Fruit fly (Drosophila melanogaster) S2 (cell line): ENCODE results near the gene CG43138.

Source experiments
- CG8478 ChIP-seq: fragments of >200 bp; optimal IDR thresholded peaks from 2 replicates; lab custom pipeline; 2018
- CTCF ChIP-seq, 2 experiments: fragments of >200 bp; optimal IDR thresholded peaks; 2 replicates each; lab custom pipeline; 2018

Gene CG43138

DNA sequence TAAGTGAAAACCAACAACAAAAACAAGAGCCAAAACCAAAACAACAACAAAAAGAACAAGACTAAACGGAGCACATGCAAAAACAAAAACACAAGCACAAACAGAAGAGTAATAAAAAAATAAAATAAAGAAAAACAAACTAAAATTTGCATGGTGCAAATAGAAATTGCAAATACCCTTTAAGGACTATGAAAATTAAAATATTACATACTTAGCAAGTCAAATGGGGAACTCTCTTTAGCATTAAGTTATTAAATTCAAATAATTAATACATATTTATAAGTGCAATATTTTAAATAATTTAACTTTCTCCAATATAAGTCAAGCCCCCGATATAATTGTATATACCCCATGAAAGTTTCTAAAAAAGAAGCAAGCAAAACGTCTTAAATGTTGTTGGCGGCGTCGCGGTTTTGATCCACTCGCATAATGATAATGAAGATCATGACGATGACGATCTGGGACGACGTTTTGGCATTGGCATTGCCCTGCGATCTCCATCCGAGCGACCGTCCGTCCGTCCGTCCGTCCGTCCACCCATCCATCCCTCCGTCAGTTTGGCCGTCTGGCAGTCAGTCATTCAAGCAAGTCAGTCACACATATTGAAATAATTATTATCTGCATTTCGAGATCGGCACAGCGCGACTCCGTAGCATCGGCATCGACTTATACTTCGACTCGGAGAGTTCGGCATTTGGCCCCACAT lies 12.8 kb downstream of the CG43138 start:
- no peak for TF ChIP-seq CTCF (optimal IDR thresholded peaks at IDR 0.05; lab: Kevin White, UChicago)
- no peak for TF ChIP-seq CG8478 (lab: Kevin White, UChicago)

DNA sequence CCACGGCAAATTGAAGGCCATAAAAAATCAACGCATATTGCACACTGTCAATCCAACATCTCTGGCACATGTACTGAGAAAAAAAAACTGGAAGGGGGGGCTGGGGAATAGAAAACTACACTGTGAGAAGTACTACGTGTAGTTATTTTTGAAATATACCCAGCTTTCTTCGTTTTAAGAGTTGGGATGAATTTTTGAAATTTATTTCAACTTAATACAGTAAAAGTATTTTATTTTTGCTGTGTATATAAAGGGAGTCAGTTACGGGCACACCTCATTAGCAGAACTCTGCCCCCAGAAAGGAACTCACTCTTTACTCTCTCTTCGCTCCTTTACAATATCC lies 13.3 kb downstream of the CG43138 start:
- TF ChIP-seq CTCF (optimal IDR thresholded peaks at IDR 0.05; lab: Kevin White, UChicago) (no peak), CG8478 (lab: Kevin White, UChicago) (no peak)

DNA sequence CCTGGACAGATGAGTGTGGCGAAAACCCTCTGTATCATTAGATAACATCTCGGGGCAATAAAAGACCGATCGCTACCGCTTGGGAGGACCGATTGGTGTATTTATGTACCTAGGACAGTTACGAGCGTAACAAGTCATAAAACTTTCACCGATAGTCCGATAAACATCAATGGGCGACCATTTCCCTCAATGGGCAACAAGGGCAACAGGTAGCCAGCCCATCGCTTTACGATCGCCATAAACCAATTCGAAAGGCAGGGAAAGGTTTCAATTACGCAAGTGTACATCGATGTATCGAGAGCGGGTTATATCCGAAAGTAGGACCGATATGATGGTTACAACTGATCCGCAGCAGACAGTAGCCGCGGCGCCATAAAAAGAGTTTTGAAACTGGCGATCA lies 14.4 kb downstream of the CG43138 start:
- TF ChIP-seq CG8478 (lab: Kevin White, UChicago) (no peak), CTCF (optimal IDR thresholded peaks at IDR 0.05; lab: Kevin White, UChicago) (no peak)

DNA sequence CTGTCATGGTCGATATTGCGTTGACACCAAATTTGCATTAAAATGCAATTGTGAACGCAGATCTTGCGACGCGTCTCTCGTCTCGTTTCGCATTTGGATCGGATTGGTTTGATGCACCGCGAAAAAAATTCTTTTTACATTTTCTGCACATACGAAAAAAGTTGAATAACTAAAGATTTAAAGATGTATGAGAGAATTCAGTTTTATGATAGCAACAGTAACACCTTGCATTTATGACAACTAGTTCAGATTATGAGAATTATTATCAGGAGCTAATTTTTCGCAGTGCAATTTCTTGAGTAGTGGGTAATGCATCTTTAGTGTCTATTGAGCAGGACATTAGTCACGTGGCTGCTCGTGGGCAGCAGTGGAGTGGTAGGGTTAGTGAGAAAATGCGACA lies 15.8 kb downstream of the CG43138 start:
- no peak for TF ChIP-seq CG8478 (lab: Kevin White, UChicago)
- TF ChIP-seq CTCF (optimal IDR thresholded peaks at IDR 0.05; lab: Kevin White, UChicago) = no peak

DNA sequence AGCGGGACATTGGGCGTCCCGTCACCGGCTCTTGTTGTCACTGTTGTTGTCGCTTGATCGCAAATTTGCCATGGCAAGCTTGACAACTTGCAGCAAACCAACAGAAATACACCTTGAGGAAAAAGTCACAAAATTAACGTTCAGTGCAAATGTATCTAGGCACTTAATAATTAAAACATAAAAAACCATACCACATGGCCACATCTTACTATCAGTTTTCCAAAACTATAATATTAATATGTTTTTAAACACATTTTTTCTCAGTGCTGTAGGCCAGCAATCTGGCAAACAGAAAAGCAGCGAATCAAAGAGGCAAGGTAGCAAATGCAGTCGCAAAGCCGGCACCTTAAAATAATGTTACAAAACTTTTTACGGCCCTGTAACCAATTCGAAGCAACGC lies 18.3 kb downstream of the CG43138 start:
- TF ChIP-seq CTCF (optimal IDR thresholded peaks at IDR 0.05; lab: Kevin White, UChicago) (no peak), CG8478 (lab: Kevin White, UChicago) (no peak)

DNA sequence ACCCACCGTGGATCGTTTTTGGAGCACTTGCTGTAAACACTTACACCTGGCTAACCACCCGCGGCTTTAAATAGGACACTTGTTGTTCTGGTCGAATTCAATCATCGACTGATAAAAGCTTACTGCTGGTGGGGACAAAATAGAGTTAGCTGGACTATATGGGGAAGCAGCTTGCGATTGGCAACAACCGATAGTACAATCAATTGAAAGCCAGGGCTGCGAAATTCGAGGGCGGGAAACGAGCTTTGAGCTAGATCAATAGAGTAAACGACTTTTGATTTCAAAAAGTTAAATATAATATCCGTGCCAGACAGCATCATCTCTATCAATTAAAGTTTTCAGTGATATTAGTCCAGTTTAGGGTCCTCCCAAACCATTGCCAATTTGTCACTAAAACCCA lies 19.8 kb downstream of the CG43138 start, which contains the start of gene CG32719:
CG32719 (minus strand) TSS at position 101 of the 400 bp plus-strand sequence.
- no peak for TF ChIP-seq CTCF (optimal IDR thresholded peaks at IDR 0.05; lab: Kevin White, UChicago)
- no peak for TF ChIP-seq CG8478 (lab: Kevin White, UChicago)

DNA sequence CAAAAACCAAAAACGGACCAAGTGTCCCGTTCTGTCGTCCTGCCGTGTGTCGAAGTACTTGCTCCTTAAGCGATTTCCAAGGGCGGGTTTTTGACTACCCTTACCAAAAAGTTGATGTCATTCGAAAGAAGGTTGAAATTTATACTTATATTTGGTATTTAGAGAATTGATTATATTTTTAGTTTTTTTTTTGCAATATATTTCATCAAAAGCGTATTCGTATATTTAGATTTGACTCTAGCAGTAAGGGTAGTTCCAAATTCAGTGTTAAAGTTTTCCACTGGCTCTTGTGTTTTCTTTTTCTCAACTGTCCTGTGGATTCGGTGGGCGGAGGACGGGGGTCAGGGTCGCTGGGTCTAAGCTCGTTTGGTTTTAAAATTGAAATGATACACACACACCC lies 22.6 kb downstream of the CG43138 start:
- TF ChIP-seq CG8478 (lab: Kevin White, UChicago) (no peak), CTCF (optimal IDR thresholded peaks at IDR 0.05; lab: Kevin White, UChicago) (no peak)

DNA sequence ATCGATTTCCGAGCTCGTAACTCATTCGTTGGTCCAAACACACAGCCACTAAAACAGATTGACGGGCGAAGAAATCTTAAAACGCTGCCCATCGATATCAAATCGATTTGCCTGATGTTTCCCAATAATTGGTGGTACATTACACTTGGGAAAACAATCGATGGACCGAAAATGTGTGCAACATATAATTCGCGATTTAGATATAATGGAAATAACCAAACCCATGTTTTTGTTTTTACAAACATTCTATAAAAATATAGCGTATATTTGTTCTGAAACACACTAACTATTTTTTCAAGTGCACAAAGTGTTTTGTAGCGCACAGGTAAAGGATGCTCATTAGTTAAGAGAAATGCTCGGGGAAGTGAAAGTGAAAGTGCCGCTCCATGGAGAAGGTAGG lies 24.0 kb downstream of the CG43138 start:
- TF ChIP-seq CG8478 (lab: Kevin White, UChicago) = no peak
- no peak for TF ChIP-seq CTCF (optimal IDR thresholded peaks at IDR 0.05; lab: Kevin White, UChicago)

DNA sequence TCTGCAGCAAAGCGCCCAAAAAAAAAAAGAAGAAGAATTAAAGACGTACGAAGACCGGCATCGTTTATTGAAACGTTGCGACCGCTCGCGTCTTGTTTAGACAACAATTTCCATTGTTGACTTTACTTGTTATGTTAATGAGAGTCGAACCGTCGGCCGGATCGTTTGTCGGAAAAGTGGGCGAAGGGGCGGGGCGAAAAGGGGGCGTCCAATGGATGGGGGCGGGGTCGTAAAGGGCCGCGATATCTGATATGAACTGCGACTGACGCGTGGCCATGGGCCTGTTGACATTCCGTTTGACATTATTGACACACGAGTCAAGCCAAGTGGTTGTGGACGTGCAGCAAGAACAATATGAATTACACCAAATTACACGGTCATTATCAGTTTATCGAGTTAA lies 25.3 kb downstream of the CG43138 start:
- TF ChIP-seq CG8478 (lab: Kevin White, UChicago) = no peak
- no peak for TF ChIP-seq CTCF (optimal IDR thresholded peaks at IDR 0.05; lab: Kevin White, UChicago)

DNA sequence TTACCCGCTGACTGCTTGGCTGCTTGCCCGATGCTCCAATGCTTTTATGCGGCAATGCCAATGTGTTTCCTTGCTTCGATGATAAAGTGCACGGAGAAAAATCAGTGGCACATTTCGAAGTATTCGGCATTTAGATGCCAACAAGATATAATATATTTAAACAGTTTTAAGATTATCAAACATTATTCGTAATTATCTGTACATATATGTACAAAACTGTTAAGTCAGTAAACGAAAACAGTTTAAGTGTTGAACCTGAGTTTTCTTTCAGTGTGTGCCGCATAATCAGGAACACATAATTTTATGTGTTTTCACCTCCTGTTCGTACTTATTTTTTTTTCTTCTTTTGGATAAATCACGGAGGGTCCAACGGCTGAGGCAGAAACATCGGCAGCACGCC lies 28.2 kb downstream of the CG43138 start:
- no peak for TF ChIP-seq CG8478 (lab: Kevin White, UChicago)
- TF ChIP-seq CTCF (optimal IDR thresholded peaks at IDR 0.05; lab: Kevin White, UChicago) = no peak

DNA sequence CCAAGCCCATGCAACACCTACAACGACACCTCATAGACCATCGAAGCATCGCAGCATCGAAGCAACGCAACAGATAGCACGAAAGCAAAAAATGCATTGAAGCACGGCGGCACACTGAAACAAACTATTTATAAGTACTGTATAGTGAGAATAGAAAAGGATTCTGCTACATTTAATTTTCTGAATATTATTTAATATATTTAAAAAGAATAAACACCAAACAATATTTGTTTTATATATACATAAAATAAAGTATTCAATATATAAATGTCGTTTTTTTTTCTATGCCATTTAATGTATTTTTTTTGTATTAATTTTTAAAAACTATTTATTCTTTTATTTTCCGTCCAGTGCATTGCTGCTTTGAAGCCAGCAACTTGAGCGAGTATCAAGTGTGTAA lies 29.5 kb downstream of the CG43138 start:
- TF ChIP-seq CTCF (optimal IDR thresholded peaks at IDR 0.05; lab: Kevin White, UChicago) (no peak), CG8478 (lab: Kevin White, UChicago) (no peak)

DNA sequence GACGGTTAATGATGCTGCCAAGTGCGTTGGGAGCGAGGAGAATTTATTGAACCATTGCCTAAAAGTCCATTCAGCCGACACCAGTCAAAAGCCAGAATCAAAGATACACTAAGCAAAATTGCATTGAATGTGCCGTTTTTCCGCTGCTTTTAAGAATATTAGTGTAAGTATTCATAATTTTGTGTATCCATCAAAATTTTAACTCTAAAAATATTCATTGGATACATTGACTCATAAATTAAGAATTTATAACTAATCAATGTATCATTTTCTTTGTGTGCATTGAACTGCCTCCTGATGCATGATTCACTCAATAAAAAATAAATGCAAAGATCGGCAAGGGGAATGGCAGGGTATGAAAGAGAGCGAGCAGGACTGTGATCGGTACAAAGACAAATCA lies 30.5 kb downstream of the CG43138 start:
- TF ChIP-seq CTCF (optimal IDR thresholded peaks at IDR 0.05; lab: Kevin White, UChicago) (no peak), CG8478 (lab: Kevin White, UChicago) (no peak)

DNA sequence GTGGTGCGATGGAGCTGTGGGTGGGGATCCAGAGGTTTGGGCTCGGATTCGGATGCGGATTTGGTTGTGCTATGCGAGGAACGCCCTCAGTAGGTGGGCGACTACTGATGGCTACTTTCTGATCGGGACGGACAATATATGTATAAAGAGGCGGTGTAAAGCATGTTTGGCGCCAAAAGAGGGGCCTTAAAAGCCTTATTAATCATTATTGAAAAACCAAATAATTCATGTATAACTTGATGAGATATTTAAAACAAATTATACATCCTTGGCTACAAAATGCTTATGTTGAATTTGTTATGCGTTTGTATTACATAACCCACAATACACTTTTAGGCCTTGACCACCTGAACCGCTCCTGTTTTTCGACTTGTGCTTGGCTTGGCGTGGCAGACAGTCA lies 31.8 kb downstream of the CG43138 start:
- TF ChIP-seq CTCF (optimal IDR thresholded peaks at IDR 0.05; lab: Kevin White, UChicago) (no peak), CG8478 (lab: Kevin White, UChicago) (no peak)

DNA sequence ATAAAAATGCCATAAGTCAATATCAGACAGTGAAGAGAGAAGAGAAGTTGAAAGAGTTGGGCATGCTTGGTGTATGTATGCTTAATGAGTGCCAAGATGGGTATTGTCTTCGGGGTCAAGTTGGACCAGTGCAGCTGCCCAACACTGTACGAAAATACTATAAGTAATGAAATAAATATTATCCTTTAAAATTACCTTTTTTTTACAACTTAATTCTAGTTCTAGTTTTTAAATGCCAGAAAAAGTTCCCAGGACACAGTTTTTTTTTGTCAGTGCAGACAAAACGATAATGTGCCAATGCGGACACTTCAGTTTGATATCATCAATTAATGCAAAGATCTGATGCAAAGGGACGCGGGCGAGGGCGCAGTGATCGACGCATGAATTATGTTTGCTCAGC lies 32.6 kb downstream of the CG43138 start:
- TF ChIP-seq CG8478 (lab: Kevin White, UChicago) (no peak), CTCF (optimal IDR thresholded peaks at IDR 0.05; lab: Kevin White, UChicago) (no peak)

DNA sequence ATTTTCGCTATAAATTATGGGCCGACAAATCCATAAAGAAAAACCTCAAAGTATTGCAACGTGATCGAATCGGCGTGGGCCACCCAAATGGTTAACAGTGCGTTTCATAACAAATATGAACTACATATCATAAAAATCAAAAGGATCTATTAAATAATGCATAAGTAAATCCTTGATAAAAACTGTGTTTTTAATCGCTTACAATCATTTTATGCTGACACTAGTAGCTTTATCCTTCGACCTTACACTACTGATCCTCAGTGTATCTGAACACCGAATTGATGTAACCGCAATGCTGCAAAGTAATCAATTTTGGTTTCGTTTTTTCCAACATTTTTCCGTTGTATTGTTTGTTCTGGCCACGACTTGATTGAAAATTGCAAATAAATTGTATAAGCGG lies 34.5 kb downstream of the CG43138 start:
- TF ChIP-seq CG8478 (lab: Kevin White, UChicago) (no peak), CTCF (optimal IDR thresholded peaks at IDR 0.05; lab: Kevin White, UChicago) (no peak)

DNA sequence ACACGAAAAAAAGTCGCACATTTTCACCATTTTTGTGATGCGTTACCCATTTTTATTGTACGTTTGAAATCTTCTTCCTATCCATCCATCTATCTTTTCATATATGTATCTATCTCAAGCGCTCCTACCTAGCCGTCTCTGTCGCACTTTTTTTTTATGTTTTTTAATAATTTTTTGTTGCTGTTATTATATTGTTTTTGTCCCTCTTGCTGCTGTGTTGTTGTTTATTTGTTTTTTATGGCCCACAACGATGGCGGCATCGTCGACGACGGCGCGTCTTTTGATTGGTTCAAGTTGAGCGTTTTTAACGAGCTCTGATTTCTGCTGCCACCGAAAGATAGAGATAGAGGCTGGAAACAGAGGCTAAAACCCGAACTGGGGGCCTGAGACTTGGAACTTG lies 40.2 kb downstream of the CG43138 start:
- TF ChIP-seq CG8478 (lab: Kevin White, UChicago) = no peak
- no peak for TF ChIP-seq CTCF (optimal IDR thresholded peaks at IDR 0.05; lab: Kevin White, UChicago)
